Worm (Caenorhabditis elegans) whole organism, L4 larva: ENCODE data around the gene dmsr-16.

Experiments
- F37D6.2 ChIP-seq: sonication (generic microtip); optimal IDR thresholded peaks from 2 replicates; lab custom pipeline; 2016; ENCODE audit warnings: mild to moderate bottlenecking, missing genetic modification characterization, missing compliant biosample characterization
- T20F7.1 ChIP-seq: fragments of 200-800 bp; sonication (Bioruptor generic); optimal IDR thresholded peaks from 2 replicates; lab custom pipeline; 2018; ENCODE audit warnings: mild to moderate bottlenecking, missing genetic modification characterization, missing compliant biosample characterization
- Y75B8A.6 ChIP-seq: fragments of 200-800 bp; sonication (Bioruptor generic); IDR thresholded peaks from 2 replicates; pipeline ENCODE4 v1.3.6; 2022; ENCODE audit warnings: missing genetic modification reagents, missing genetic modification characterization, missing compliant biosample characterization
- ZK546.5 ChIP-seq, 2 experiments: sonication (generic microtip); optimal IDR thresholded peaks; 2 replicates each; lab custom pipeline; 2017; ENCODE audit warnings: missing biosample characterization in 2 of 2, missing genetic modification characterization in 2 of 2
- aly-2 ChIP-seq: sonication (generic microtip); optimal IDR thresholded peaks from 2 replicates; lab custom pipeline; 2018; ENCODE audit warnings: missing biosample characterization, missing genetic modification characterization
- arid-1 ChIP-seq: fragments of 200-800 bp; sonication (Bioruptor generic); conservative IDR thresholded peaks from 2 replicates; pipeline ENCODE4 v1.3.6; 2022; ENCODE audit warnings: missing genetic modification reagents, missing genetic modification characterization, missing compliant biosample characterization
- ceh-44 ChIP-seq: fragments of 200-800 bp; sonication (Bioruptor generic); IDR thresholded peaks from 2 replicates; pipeline ENCODE4 v1.3.6; 2022; ENCODE audit warnings: missing genetic modification reagents, missing genetic modification characterization, missing compliant biosample characterization
- ceh-62 ChIP-seq: sonication (generic microtip); optimal IDR thresholded peaks from 2 replicates; lab custom pipeline; 2017; ENCODE audit warnings: missing biosample characterization, missing genetic modification characterization
- cey-2 ChIP-seq: sonication (generic microtip); optimal IDR thresholded peaks from 3 replicates; lab custom pipeline; 2017; ENCODE audit warnings: missing genetic modification characterization, mild to moderate bottlenecking, missing compliant biosample characterization, antibody characterized with exemption, borderline replicate concordance; ENCODE audit not compliant: insufficient read depth
- daf-19 ChIP-seq: fragments of 200-800 bp; sonication (Bioruptor generic); conservative IDR thresholded peaks from 2 replicates; pipeline ENCODE4 v1.3.6; 2022; ENCODE audit warnings: missing genetic modification characterization, missing compliant biosample characterization
- dmd-8 ChIP-seq: fragments of 200-800 bp; sonication (Bioruptor generic); IDR thresholded peaks from 2 replicates; pipeline ENCODE4 v1.3.6; 2022; ENCODE audit warnings: missing genetic modification characterization, missing compliant biosample characterization
- dmd-9 ChIP-seq: fragments of 200-800 bp; sonication (Bioruptor generic); IDR thresholded peaks from 2 replicates; pipeline ENCODE4 v1.3.6; 2022; ENCODE audit warnings: missing genetic modification reagents, missing genetic modification characterization, missing compliant biosample characterization
- dpl-1 ChIP-seq: fragments of 150-350 bp; optimal IDR thresholded peaks from 2 replicates; lab custom pipeline; 2014; ENCODE audit warnings: missing biosample characterization, missing genetic modification reagents, missing genetic modification characterization
- duxl-1 ChIP-seq: sonication (generic microtip); optimal IDR thresholded peaks from 2 replicates; lab custom pipeline; 2016; ENCODE audit warnings: mild to moderate bottlenecking, missing genetic modification characterization, moderate library complexity, missing compliant biosample characterization; ENCODE audit not compliant: poor library complexity
- dve-1 ChIP-seq: sonication (generic microtip); optimal IDR thresholded peaks from 2 replicates; lab custom pipeline; 2017; ENCODE audit warnings: antibody characterized with exemption, mild to moderate bottlenecking, missing genetic modification characterization, missing compliant biosample characterization; ENCODE audit not compliant: insufficient read depth
- egl-43 ChIP-seq: fragments of 200-800 bp; sonication (Bioruptor generic); IDR thresholded peaks from 2 replicates; pipeline ENCODE4 v1.3.6; 2022; ENCODE audit warnings: missing genetic modification reagents, missing genetic modification characterization, missing compliant biosample characterization
- fkh-10 ChIP-seq: fragments of 150-350 bp; optimal IDR thresholded peaks from 2 replicates; lab custom pipeline; 2014; ENCODE audit warnings: missing biosample characterization, missing genetic modification reagents, missing genetic modification characterization
- fos-1 ChIP-seq: fragments of 150-350 bp; optimal IDR thresholded peaks from 2 replicates; lab custom pipeline; 2014; ENCODE audit warnings: missing biosample characterization, missing genetic modification characterization
- gei-8 ChIP-seq: fragments of 200-800 bp; sonication (Bioruptor generic); optimal IDR thresholded peaks from 2 replicates; lab custom pipeline; 2018; ENCODE audit warnings: mild to moderate bottlenecking, missing genetic modification characterization, missing compliant biosample characterization
- hlh-11 ChIP-seq: fragments of 200-800 bp; sonication (Bioruptor generic); optimal IDR thresholded peaks from 2 replicates; lab custom pipeline; 2018; ENCODE audit warnings: mild to moderate bottlenecking, missing genetic modification characterization, missing compliant biosample characterization
- hlh-30 ChIP-seq: sonication (generic microtip); optimal IDR thresholded peaks from 2 replicates; lab custom pipeline; 2017; ENCODE audit warnings: antibody characterized with exemption, mild to moderate bottlenecking, missing genetic modification characterization, missing compliant biosample characterization; ENCODE audit not compliant: insufficient read depth
- hmg-1.1 ChIP-seq: fragments of 200-800 bp; sonication (Bioruptor generic); IDR thresholded peaks from 2 replicates; pipeline ENCODE4 v1.3.6; 2022; ENCODE audit warnings: missing genetic modification reagents, missing genetic modification characterization, missing compliant biosample characterization
- lin-1 ChIP-seq: fragments of 200-800 bp; sonication (Bioruptor generic); IDR thresholded peaks from 2 replicates; pipeline ENCODE4 v1.3.6; 2022; ENCODE audit warnings: missing genetic modification reagents, missing genetic modification characterization, missing compliant biosample characterization
- lin-15B ChIP-seq: fragments of 150-350 bp; sonication (generic microtip); optimal IDR thresholded peaks from 3 replicates; lab custom pipeline; 2014; ENCODE audit warnings: missing biosample characterization, missing genetic modification characterization
- lin-29 ChIP-seq: fragments of 200-800 bp; sonication (Bioruptor generic); IDR thresholded peaks from 2 replicates; pipeline ENCODE4 v1.3.6; 2022; ENCODE audit warnings: missing genetic modification reagents, missing genetic modification characterization, missing compliant biosample characterization
- lin-39 ChIP-seq: fragments of 150-350 bp; optimal IDR thresholded peaks from 2 replicates; lab custom pipeline; 2014; ENCODE audit warnings: missing biosample characterization, missing genetic modification reagents, missing genetic modification characterization
- lir-3 ChIP-seq: sonication (generic microtip); optimal IDR thresholded peaks from 2 replicates; lab custom pipeline; 2016; ENCODE audit warnings: mild to moderate bottlenecking, missing genetic modification characterization, missing compliant biosample characterization
- mdl-1 ChIP-seq, 2 experiments: fragments of 150-350 bp in 1 of 2; sonication (generic microtip) in 1 of 2; optimal IDR thresholded peaks; 2 replicates each; lab custom pipeline; 2014 to 2017; ENCODE audit warnings: missing biosample characterization in 2 of 2, missing genetic modification characterization in 2 of 2
- mep-1 ChIP-seq: fragments of 150-350 bp; sonication (generic microtip); optimal IDR thresholded peaks from 3 replicates; lab custom pipeline; 2014; ENCODE audit warnings: missing biosample characterization, missing genetic modification characterization
- mes-2 ChIP-seq: sonication (generic microtip); optimal IDR thresholded peaks from 2 replicates; lab custom pipeline; 2016; ENCODE audit warnings: missing genotype, mild to moderate bottlenecking, missing genetic modification characterization, missing compliant biosample characterization; ENCODE audit not compliant: poor library complexity, severe bottlenecking
- mxl-2 ChIP-seq: fragments of 200-800 bp; sonication (Bioruptor generic); conservative IDR thresholded peaks from 2 replicates; pipeline ENCODE4 v1.3.6; 2022; ENCODE audit warnings: missing genetic modification reagents, missing genetic modification characterization, missing compliant biosample characterization
- mxl-3 ChIP-seq: fragments of 200-800 bp; sonication (Bioruptor generic); optimal IDR thresholded peaks from 2 replicates; lab custom pipeline; 2018; ENCODE audit warnings: mild to moderate bottlenecking, missing genetic modification characterization, missing compliant biosample characterization
- nhr-11 ChIP-seq: fragments of 150-350 bp; optimal IDR thresholded peaks from 2 replicates; lab custom pipeline; 2014; ENCODE audit warnings: missing biosample characterization, missing genetic modification characterization
- nhr-111 ChIP-seq: fragments of 200-800 bp; sonication (Bioruptor generic); optimal IDR thresholded peaks from 2 replicates; lab custom pipeline; 2018; ENCODE audit warnings: mild to moderate bottlenecking, missing genetic modification characterization, missing compliant biosample characterization
- nhr-25 ChIP-seq: sonication (generic microtip); optimal IDR thresholded peaks from 2 replicates; lab custom pipeline; 2017; ENCODE audit warnings: missing genetic modification characterization, mild to moderate bottlenecking, missing compliant biosample characterization, antibody characterized with exemption, moderate library complexity, borderline replicate concordance; ENCODE audit not compliant: insufficient read depth
- nhr-28 ChIP-seq: fragments of 150-350 bp; optimal IDR thresholded peaks from 2 replicates; lab custom pipeline; 2014; ENCODE audit warnings: missing biosample characterization, missing genetic modification characterization
- nhr-41 ChIP-seq: fragments of 200-800 bp; sonication (Bioruptor generic); IDR thresholded peaks from 2 replicates; pipeline ENCODE4 v1.3.6; 2022; ENCODE audit warnings: missing genetic modification reagents, missing genetic modification characterization, missing compliant biosample characterization
- nhr-48 ChIP-seq: sonication (generic microtip); optimal IDR thresholded peaks from 2 replicates; lab custom pipeline; 2016; ENCODE audit warnings: mild to moderate bottlenecking, missing genetic modification characterization, missing compliant biosample characterization
- nhr-6 ChIP-seq: fragments of 150-350 bp; optimal IDR thresholded peaks from 2 replicates; lab custom pipeline; 2014; ENCODE audit warnings: missing biosample characterization, missing genetic modification characterization
- nhr-77 ChIP-seq: fragments of 150-350 bp; optimal IDR thresholded peaks from 2 replicates; lab custom pipeline; 2014; ENCODE audit warnings: missing biosample characterization, missing genetic modification characterization
- rbr-2 ChIP-seq: sonication (generic microtip); optimal IDR thresholded peaks from 2 replicates; lab custom pipeline; 2016; ENCODE audit warnings: missing genotype, missing genetic modification characterization, missing compliant biosample characterization
- sdz-12 ChIP-seq: fragments of 200-800 bp; sonication (Bioruptor generic); optimal IDR thresholded peaks from 2 replicates; lab custom pipeline; 2018; ENCODE audit warnings: mild to moderate bottlenecking, missing genetic modification characterization, missing compliant biosample characterization
- skn-1 ChIP-seq: fragments of 150-350 bp; optimal IDR thresholded peaks from 2 replicates; lab custom pipeline; 2014; ENCODE audit warnings: missing biosample characterization, missing genetic modification characterization
- snpc-1.2 ChIP-seq: fragments of 200-800 bp; sonication (Bioruptor generic); IDR thresholded peaks from 2 replicates; pipeline ENCODE4 v1.3.6; 2022; ENCODE audit warnings: missing genetic modification reagents, missing genetic modification characterization, missing compliant biosample characterization
- snpc-4 ChIP-seq: fragments of 150-350 bp; optimal IDR thresholded peaks from 2 replicates; lab custom pipeline; 2014; ENCODE audit warnings: missing biosample characterization, missing genetic modification characterization
- tag-97 ChIP-seq: fragments of 200-800 bp; sonication (Bioruptor generic); IDR thresholded peaks from 2 replicates; pipeline ENCODE4 v1.3.6; 2022; ENCODE audit warnings: missing genetic modification characterization, missing compliant biosample characterization
- zfp-3 ChIP-seq: fragments of 200-800 bp; sonication (Bioruptor generic); conservative IDR thresholded peaks from 2 replicates; pipeline ENCODE4 v1.3.6; 2022; ENCODE audit warnings: missing genetic modification reagents, missing genetic modification characterization, missing compliant biosample characterization

The dmsr-16 gene

DNA sequence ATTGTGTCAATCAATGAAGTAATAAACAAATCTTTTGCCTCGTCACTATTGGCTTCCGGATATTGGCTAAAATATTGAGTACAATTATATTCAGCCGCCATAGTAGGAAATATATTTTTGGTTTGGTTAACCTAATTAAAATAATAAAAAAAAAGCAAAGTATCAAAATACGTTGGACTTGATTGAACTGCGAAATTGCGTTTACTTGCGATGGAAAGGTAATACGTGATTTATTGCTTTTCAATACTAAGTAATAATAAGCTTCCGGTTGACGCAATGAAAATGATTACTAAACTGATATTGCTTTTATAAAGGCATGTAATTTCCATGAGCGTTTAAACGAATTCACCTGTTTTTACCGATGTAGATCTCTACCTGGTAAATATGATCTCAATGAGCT, 9.3 kb downstream of the dmsr-16 start, which contains the start of gene dmsr-9:
Gene dmsr-9 (minus strand): TSS at position 101 of the 400 bp plus-strand sequence.
- TF ChIP-seq skn-1 (tag; lab: Kevin White, UChicago) (no peak), snpc-4 (tag; lab: Kevin White, UChicago) (no peak), ZK546.5 (tag; optimal IDR thresholded peaks at IDR 0.05; lab: Kevin White, UChicago) (no peak), Y75B8A.6 (GFP tag; lab: Robert Waterston, UW) (no peak), lin-29 (no peak), arid-1 (GFP tag; lab: Robert Waterston, UW) (no peak), cey-2 (tag; lab: Kevin White, UChicago) (no peak), nhr-77 (tag; lab: Kevin White, UChicago) (no peak)

DNA sequence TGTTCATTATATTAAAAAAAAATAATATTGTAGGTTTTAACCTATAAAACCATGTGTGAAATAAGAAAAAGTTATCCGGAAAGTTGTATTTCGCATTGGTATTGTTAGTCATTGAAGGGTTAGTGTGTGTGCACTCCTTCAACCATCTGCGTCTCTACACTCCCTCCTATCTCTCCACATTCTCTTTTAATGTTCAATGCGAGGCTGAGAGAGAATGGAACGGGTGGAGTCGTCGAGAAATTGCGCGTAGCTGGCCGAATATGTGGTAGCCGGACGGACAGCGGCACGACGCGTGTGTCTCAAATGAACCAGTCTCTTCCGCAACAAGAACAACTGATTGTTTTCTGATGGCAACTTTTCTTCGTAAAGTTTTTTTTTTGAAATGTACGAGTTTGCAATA, 12.0 kb downstream of the dmsr-16 start:
- TF ChIP-seq F37D6.2 (tag; lab: Kevin White, UChicago) (no peak), Y75B8A.6 (GFP tag; lab: Robert Waterston, UW) (no peak), mxl-3 (GFP tag; lab: Kevin White, UChicago) (peak; percentile 70), lir-3 (tag; lab: Kevin White, UChicago) (no peak), snpc-1.2 (GFP tag; lab: Robert Waterston, UW) (no peak), dve-1 (tag; lab: Kevin White, UChicago) (peak; percentile 24), gei-8 (GFP tag; lab: Kevin White, UChicago) (no peak), nhr-28 (tag; lab: Kevin White, UChicago) (peak; percentile 38), dmd-9 (GFP tag; lab: Robert Waterston, UW) (no peak), ZK546.5 (tag; optimal IDR thresholded peaks at IDR 0.05; lab: Kevin White, UChicago) (no peak), nhr-111 (GFP tag; lab: Kevin White, UChicago) (no peak), sdz-12 (GFP tag; lab: Kevin White, UChicago) (no peak), tag-97 (GFP tag; lab: Robert Waterston, UW) (no peak), hlh-11 (no peak), lin-29 (no peak), duxl-1 (no peak), lin-39 (tag; lab: Kevin White, UChicago) (no peak), aly-2 (tag; lab: Kevin White, UChicago) (no peak), hlh-30 (peak; percentile 0), nhr-25 (tag; lab: Kevin White, UChicago) (no peak), lin-1 (GFP tag; lab: Robert Waterston, UW) (no peak), nhr-6 (no peak), mdl-1 (tag; optimal IDR thresholded peaks at IDR 0.05; lab: Kevin White, UChicago) (peak in 1 of 2 experiments; percentile 50), egl-43 (GFP tag; lab: Robert Waterston, UW) (no peak), zfp-3 (GFP tag; lab: Robert Waterston, UW) (no peak), hmg-1.1 (GFP tag; lab: Robert Waterston, UW) (peak; percentile 66), lin-15B (tag; lab: Kevin White, UChicago) (no peak), fkh-10 (no peak), ceh-44 (GFP tag; lab: Robert Waterston, UW) (no peak), dpl-1 (peak; percentile 36), mes-2 (tag; lab: Kevin White, UChicago) (no peak), mxl-2 (GFP tag; lab: Robert Waterston, UW) (no peak), cey-2 (tag; lab: Kevin White, UChicago) (no peak), mep-1 (tag; lab: Kevin White, UChicago) (peak; percentile 56), ceh-62 (tag; lab: Kevin White, UChicago) (no peak), T20F7.1 (GFP tag; lab: Kevin White, UChicago) (no peak), arid-1 (GFP tag; lab: Robert Waterston, UW) (no peak), nhr-48 (tag; lab: Kevin White, UChicago) (no peak), fos-1 (tag; lab: Kevin White, UChicago) (no peak), daf-19 (no peak), nhr-41 (GFP tag; lab: Robert Waterston, UW) (no peak), nhr-11 (tag; lab: Kevin White, UChicago) (peak; percentile 18), dmd-8 (no peak), rbr-2 (tag; lab: Kevin White, UChicago) (peak; percentile 25), snpc-4 (tag; lab: Kevin White, UChicago) (no peak)
